Worm (Caenorhabditis elegans) whole organism, L2 larva: Measurements from ENCODE around the gene C03F11.4.

ENCODE experiments used
- alr-1 ChIP-seq: fragments of 150-350 bp; optimal IDR thresholded peaks from 2 replicates; lab custom pipeline; 2014; ENCODE audit warnings: missing biosample characterization, missing genetic modification characterization
- nhr-10 ChIP-seq: sonication (generic microtip); optimal IDR thresholded peaks from 2 replicates; lab custom pipeline; 2017; ENCODE audit warnings: missing biosample characterization, missing genetic modification characterization
- nhr-11 ChIP-seq: fragments of 150-350 bp; optimal IDR thresholded peaks from 2 replicates; lab custom pipeline; 2014; ENCODE audit warnings: missing biosample characterization, missing genetic modification characterization
- nhr-12 ChIP-seq: fragments of 150-350 bp; optimal IDR thresholded peaks from 2 replicates; lab custom pipeline; 2014; ENCODE audit warnings: missing biosample characterization, missing genetic modification characterization
- nhr-23 ChIP-seq: fragments of 150-350 bp; optimal IDR thresholded peaks from 2 replicates; lab custom pipeline; 2014; ENCODE audit warnings: missing biosample characterization, missing genetic modification reagents, missing genetic modification characterization
- sem-4 ChIP-seq: fragments of 150-350 bp; optimal IDR thresholded peaks from 2 replicates; lab custom pipeline; 2014; ENCODE audit warnings: missing biosample characterization, missing genetic modification reagents, missing genetic modification characterization
- snpc-4 ChIP-seq: fragments of 150-350 bp; optimal IDR thresholded peaks from 2 replicates; lab custom pipeline; 2014; ENCODE audit warnings: missing biosample characterization, missing genetic modification characterization
- unc-39 ChIP-seq: fragments of 150-350 bp; optimal IDR thresholded peaks from 2 replicates; lab custom pipeline; 2014; ENCODE audit warnings: missing biosample characterization, missing genetic modification characterization
- unc-62 ChIP-seq: fragments of 150-350 bp; optimal IDR thresholded peaks from 2 replicates; lab custom pipeline; 2014; ENCODE audit warnings: missing biosample characterization, missing genetic modification reagents, missing genetic modification characterization
- ztf-11 ChIP-seq: sonication (generic microtip); optimal IDR thresholded peaks from 2 replicates; lab custom pipeline; 2017; ENCODE audit warnings: missing biosample characterization, missing genetic modification characterization

ce11 chrX:5366613-5367012 lies 39.6 kb downstream of the C03F11.4 start:
- TF ChIP-seq unc-62 (GFP tag; lab: Kevin White, UChicago), result no peak
- TF ChIP-seq alr-1 (tag; lab: Kevin White, UChicago), result no peak
- no peak for TF ChIP-seq nhr-11 (tag; lab: Kevin White, UChicago)
- TF ChIP-seq unc-39 (tag; lab: Kevin White, UChicago), result no peak
- TF ChIP-seq nhr-10 (tag; lab: Kevin White, UChicago), result no peak
- no peak for TF ChIP-seq nhr-12
- TF ChIP-seq nhr-23 (tag; lab: Kevin White, UChicago), result no peak
- no peak for TF ChIP-seq snpc-4 (tag; lab: Kevin White, UChicago)
- TF ChIP-seq sem-4 (tag; lab: Kevin White, UChicago), result no peak
- no peak for TF ChIP-seq ztf-11 (tag; lab: Kevin White, UChicago)
